Worm (Caenorhabditis elegans) whole organism, early embryonic: ENCODE results near the gene F07E5.8.

Source experiments
- ama-1 ChIP-seq: fragments of 150-350 bp; optimal IDR thresholded peaks from 2 replicates; lab custom pipeline; 2014
- ceh-13 ChIP-seq: fragments of 200-800 bp; sonication (Bioruptor generic); optimal IDR thresholded peaks from 2 replicates; lab custom pipeline; 2018; ENCODE audit warnings: mild to moderate bottlenecking, missing genetic modification characterization, missing compliant biosample characterization
- hmg-4 ChIP-seq: fragments of 200-800 bp; sonication (Bioruptor generic); optimal IDR thresholded peaks from 2 replicates; lab custom pipeline; 2018; ENCODE audit warnings: mild to moderate bottlenecking, missing genetic modification characterization, missing compliant biosample characterization
- tbx-11 ChIP-seq: fragments of 200-800 bp; sonication (Bioruptor generic); IDR thresholded peaks from 2 replicates; pipeline ENCODE4 v1.3.6; 2022; ENCODE audit warnings: missing genetic modification characterization, missing compliant biosample characterization

ce11 chrII:2063989-2064388 is 11.4 kb downstream of the F07E5.8 start, which contains the start of gene F07E5.13:
- no peak for TF ChIP-seq ceh-13 (GFP tag; lab: Kevin White, UChicago)
- TF ChIP-seq ama-1 = no peak
- no peak for TF ChIP-seq hmg-4 (GFP tag; lab: Kevin White, UChicago)
- TF ChIP-seq tbx-11 (GFP tag; lab: Robert Waterston, UW) = no peak
